Worm (Caenorhabditis elegans): ENCODE data around the gene T01G5.6.

- TF ChIP-seq ets-5 (GFP tag; IDR thresholded peaks at IDR 0.05) (no peak), snpc-4 (tag; optimal IDR thresholded peaks at IDR 0.05) (no peak), F16B12.6 (tag; optimal IDR thresholded peaks at IDR 0.05) (no peak), fkh-10 (GFP tag; optimal IDR thresholded peaks at IDR 0.05) (no peak), lin-39 (tag; optimal IDR thresholded peaks at IDR 0.05) (no peak), pqm-1 (tag; optimal IDR thresholded peaks at IDR 0.05) (no peak), lin-13 (GFP tag; optimal IDR thresholded peaks at IDR 0.05) (no peak), ceh-82 (tag; optimal IDR thresholded peaks at IDR 0.05) (no peak), mdl-1 (tag; optimal IDR thresholded peaks at IDR 0.05) (no peak), elt-2 (tag; optimal IDR thresholded peaks at IDR 0.05) (no peak), nhr-28 (tag; optimal IDR thresholded peaks at IDR 0.05) (no peak), nhr-237 (tag; optimal IDR thresholded peaks at IDR 0.05) (no peak)
Observed at ce11 chrV:15083659-15084058, 30.2 kb downstream of the T01G5.6 start.

All from whole organism, L1 larva.